Fruit fly (Drosophila melanogaster): ENCODE measurements around the gene lsn.
A peak's percentile ranks its signal among the peaks of the same experiment; 100 is the strongest.

Gene lsn

DNA sequence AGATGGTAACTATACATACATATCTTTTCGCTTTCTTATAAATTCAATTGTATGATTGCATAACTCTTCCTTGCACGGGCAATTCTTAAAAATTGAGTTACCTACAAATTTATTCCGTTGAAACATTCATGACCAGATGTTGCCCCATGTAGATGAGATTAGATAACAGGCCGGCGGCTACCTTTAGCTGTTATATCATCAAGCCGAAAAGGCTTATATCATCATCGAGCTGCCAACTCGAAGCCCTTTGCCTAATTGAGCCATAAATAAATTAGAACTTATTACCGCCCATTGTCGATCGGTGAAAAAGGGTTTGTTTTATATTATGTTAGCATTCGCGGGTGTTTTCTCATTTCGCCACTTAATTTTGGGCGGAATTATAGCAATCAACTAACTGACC, 24.5 kb upstream of the lsn start:
- TF ChIP-seq CG14655 (GFP tag; optimal IDR thresholded peaks at IDR 0.05) (no peak), CG13204 (GFP tag; optimal IDR thresholded peaks at IDR 0.05) (no peak), gl (tag; optimal IDR thresholded peaks at IDR 0.05) (no peak), CG8159 (tag; optimal IDR thresholded peaks at IDR 0.05) (no peak), CG10348 (GFP tag; IDR thresholded peaks at IDR 0.05) (no peak), CG15710 (tag; optimal IDR thresholded peaks at IDR 0.05) (no peak), D1 (tag; optimal IDR thresholded peaks at IDR 0.05) (no peak), CG4496 (GFP tag; IDR thresholded peaks at IDR 0.05) (no peak), CG8301 (tag; optimal IDR thresholded peaks at IDR 0.05) (no peak), EcR (GFP tag; optimal IDR thresholded peaks at IDR 0.05) (no peak), fd96Ca (GFP tag; IDR thresholded peaks at IDR 0.05) (no peak), CG17806 (tag; optimal IDR thresholded peaks at IDR 0.05) (no peak), CG9948 (tag; optimal IDR thresholded peaks at IDR 0.05) (no peak), CG12605 (GFP tag; IDR thresholded peaks at IDR 0.05) (no peak), Ets98B (GFP tag; IDR thresholded peaks at IDR 0.05) (no peak)

DNA sequence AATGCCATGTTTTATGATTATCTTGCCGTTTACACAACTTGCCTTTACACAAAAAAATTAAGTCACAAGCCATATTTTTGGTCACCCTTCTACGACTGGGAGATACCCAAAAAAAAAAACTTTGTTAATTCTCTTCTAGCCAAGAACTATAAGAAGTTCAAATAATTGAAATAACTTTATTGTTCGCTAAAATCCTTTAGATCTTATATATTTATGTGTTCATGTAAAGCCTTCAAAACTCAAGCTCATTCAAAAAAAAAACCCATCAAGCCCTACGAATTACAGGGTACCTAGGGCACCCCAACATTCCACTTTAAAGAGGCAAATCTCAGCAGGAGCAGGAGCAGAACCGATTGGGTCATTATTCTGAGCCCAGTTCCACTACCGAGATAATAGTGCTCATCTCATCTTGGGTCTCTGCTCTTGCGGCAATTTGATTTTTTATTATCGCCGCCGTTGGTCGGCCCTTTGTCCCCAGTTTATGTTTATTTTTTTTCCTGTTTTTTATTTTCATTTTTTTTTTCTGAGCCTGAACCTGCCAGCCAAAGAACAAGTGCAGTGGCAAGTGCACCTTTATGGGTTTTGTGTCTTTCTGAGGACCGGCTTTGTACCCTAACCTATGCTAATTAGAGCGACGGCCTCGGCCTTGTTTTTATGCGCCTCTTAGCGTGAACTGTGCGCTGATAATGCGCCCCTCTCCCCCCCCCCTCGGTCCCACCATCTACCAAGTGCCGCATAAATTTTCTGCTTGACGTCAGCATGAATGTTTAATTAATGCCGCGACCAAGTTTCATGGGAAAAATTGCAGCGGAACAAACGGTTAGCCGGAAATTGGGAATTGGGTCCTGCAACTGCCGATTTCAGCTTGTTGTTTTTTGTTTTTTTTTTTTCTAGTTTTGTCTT, 23.2 kb upstream of the lsn start:
- TF ChIP-seq CG10348 (GFP tag; IDR thresholded peaks at IDR 0.05) (no peak), CG12605 (GFP tag; IDR thresholded peaks at IDR 0.05) (no peak), CG13204 (GFP tag; optimal IDR thresholded peaks at IDR 0.05) (peak; percentile 16), D1 (tag; optimal IDR thresholded peaks at IDR 0.05) (no peak), CG17806 (tag; optimal IDR thresholded peaks at IDR 0.05) (peak; percentile 41), CG15710 (tag; optimal IDR thresholded peaks at IDR 0.05) (peak; percentile 29), CG8301 (tag; optimal IDR thresholded peaks at IDR 0.05) (no peak), EcR (GFP tag; optimal IDR thresholded peaks at IDR 0.05) (peak; percentile 55), CG9948 (tag; optimal IDR thresholded peaks at IDR 0.05) (peak; percentile 42), CG34367 (tag; optimal IDR thresholded peaks at IDR 0.05) (no peak), CG8159 (tag; optimal IDR thresholded peaks at IDR 0.05) (peak; percentile 69), Pif1A (GFP tag; optimal IDR thresholded peaks at IDR 0.05) (no peak)

DNA sequence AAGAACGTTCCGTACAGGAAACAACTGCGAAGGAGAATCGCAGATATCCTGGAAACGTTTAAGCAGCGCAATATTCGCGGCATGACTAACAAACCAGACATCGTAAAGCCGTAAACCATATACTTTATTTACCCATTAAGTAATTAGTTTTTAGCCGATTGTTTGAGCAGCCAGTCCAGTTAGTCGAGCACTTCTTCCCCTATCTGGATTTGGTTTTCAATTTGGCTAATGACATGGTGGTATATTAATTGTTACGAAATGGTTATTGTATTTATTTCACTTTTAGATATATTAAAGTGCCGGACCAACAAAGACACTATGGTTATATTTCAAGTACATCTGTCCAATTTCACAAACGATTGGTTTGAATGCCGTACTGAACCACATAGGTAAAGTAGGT, 21.3 kb upstream of the lsn start, which contains the start of gene Gr93b:
Gene Gr93b (minus strand): TSS at position 101 of the 400 bp plus-strand sequence.
- TF ChIP-seq CG13204 (GFP tag; optimal IDR thresholded peaks at IDR 0.05) (no peak), CG9948 (tag; optimal IDR thresholded peaks at IDR 0.05) (no peak), Pif1A (GFP tag; optimal IDR thresholded peaks at IDR 0.05) (no peak), gl (tag; optimal IDR thresholded peaks at IDR 0.05) (no peak)

DNA sequence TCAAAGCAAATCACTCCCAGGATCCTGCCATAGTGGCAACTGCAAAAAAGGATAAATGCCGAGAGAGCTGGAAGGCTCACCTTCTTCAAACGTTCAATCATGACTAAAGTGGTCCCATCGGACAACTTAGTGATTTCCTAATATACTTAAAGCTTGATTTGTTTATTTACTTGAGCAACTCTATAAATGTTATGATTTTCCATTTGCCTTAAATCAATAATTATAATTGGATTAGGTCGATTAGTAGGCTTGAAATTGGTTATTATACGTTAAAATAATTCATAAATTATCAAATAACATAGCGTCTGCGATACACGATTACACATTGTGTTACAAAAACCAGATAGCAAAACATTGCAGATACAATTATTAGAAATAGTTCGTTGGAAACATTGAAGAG, 19.8 kb upstream of the lsn start, which contains the start of gene Gr93c:
Gene Gr93c (minus strand): TSS at position 101 of the 400 bp plus-strand sequence.
- no peak for TF ChIP-seq CG4496 (GFP tag; IDR thresholded peaks at IDR 0.05)

DNA sequence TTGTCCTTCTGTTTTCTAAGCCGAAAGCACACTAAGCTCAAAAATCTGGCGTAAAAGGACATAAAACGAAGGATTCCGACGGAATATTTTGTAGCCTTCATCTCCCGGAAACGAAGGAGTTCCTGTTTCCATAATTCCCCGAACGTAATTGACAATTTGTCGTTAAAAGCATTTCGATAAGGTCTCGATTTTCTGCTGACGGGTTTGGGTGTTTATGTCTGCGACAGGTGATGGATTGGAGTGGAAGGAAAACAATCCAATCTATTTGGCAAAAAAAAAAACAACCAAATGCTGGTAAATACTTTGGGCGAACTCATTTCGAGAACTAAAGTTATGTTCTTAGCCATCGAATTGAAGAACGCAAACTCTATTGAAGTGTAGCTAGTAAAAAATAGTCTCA, 18.4 kb upstream of the lsn start, which contains the start of gene Gr93d:
Gene Gr93d (minus strand): TSS at position 101 of the 400 bp plus-strand sequence.
- TF ChIP-seq CG34367 (tag; optimal IDR thresholded peaks at IDR 0.05) (no peak), Pif1A (GFP tag; optimal IDR thresholded peaks at IDR 0.05) (no peak), CG32121 (GFP tag; IDR thresholded peaks at IDR 0.05) (no peak), gl (tag; optimal IDR thresholded peaks at IDR 0.05) (no peak), EcR (GFP tag; optimal IDR thresholded peaks at IDR 0.05) (no peak), CG14655 (GFP tag; optimal IDR thresholded peaks at IDR 0.05) (no peak), CG10348 (GFP tag; IDR thresholded peaks at IDR 0.05) (no peak), CG4496 (GFP tag; IDR thresholded peaks at IDR 0.05) (no peak), D1 (tag; optimal IDR thresholded peaks at IDR 0.05) (no peak), CG15710 (tag; optimal IDR thresholded peaks at IDR 0.05) (no peak), Ets98B (GFP tag; IDR thresholded peaks at IDR 0.05) (no peak), Pif1B (GFP tag; optimal IDR thresholded peaks at IDR 0.05) (no peak), CG8301 (tag; optimal IDR thresholded peaks at IDR 0.05) (no peak), Snoo (tag; optimal IDR thresholded peaks at IDR 0.05) (no peak)

DNA sequence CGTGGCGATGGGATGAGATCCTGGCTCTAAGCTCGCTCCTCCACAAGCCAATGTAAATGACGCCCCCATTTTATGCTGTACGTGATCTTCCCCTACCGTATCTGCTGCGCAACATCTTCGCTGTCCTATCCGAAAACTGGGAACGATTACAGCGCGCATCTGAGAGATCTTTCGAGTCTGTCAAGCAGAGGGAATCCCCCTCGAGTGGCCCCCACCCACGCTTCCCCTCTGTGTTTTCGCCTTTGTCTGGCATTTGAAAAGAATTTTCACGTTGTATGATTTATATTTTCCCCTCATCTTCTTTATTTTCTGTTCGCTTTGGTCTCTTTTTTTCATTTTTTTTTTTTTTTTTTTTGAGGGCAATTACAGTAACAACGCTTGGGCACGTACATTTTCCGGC, 17.5 kb upstream of the lsn start:
- TF ChIP-seq gl (tag; optimal IDR thresholded peaks at IDR 0.05) (no peak), CG9948 (tag; optimal IDR thresholded peaks at IDR 0.05) (no peak), Ets98B (GFP tag; IDR thresholded peaks at IDR 0.05) (0 out of 2 replicates have a peak, but pooled peaks have one; percentile 10), CG4496 (GFP tag; IDR thresholded peaks at IDR 0.05) (peak; percentile 65; the same call in 2 of the 3 replicates)

DNA sequence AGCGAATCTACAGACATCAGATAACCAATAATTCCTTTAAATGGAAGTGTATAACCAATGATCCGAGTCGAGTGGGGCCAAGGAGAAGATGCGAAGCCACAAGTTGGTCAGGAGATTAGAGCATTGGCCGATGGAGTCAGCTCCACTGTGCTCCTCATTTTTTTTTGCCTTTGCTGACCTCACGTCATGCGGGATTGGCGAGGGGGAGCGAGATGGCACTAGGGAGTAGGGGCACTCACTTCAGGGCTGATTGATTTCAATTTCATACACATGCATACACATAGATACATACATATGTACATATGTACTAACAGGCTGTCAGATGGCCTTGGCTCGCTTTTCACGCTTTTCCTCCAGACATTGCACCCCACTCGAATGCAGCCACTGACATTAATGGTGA, 16.7 kb upstream of the lsn start:
- TF ChIP-seq CG13204 (GFP tag; optimal IDR thresholded peaks at IDR 0.05) (no peak), CG8301 (tag; optimal IDR thresholded peaks at IDR 0.05) (no peak), CG15710 (tag; optimal IDR thresholded peaks at IDR 0.05) (no peak), D1 (tag; optimal IDR thresholded peaks at IDR 0.05) (no peak), EcR (GFP tag; optimal IDR thresholded peaks at IDR 0.05) (peak; percentile 53), CG17806 (tag; optimal IDR thresholded peaks at IDR 0.05) (no peak), rn (GFP tag; IDR thresholded peaks at IDR 0.05) (no peak), CG10348 (GFP tag; IDR thresholded peaks at IDR 0.05) (no peak), fd96Ca (GFP tag; IDR thresholded peaks at IDR 0.05) (peak; percentile 36; the same call in 1 of the 3 replicates), Ets98B (GFP tag; IDR thresholded peaks at IDR 0.05) (no peak), CG9948 (tag; optimal IDR thresholded peaks at IDR 0.05) (no peak), CG4496 (GFP tag; IDR thresholded peaks at IDR 0.05) (peak; percentile 27; the same call in 1 of the 3 replicates), CG34367 (tag; optimal IDR thresholded peaks at IDR 0.05) (no peak), CG8159 (tag; optimal IDR thresholded peaks at IDR 0.05) (no peak), Pif1A (GFP tag; optimal IDR thresholded peaks at IDR 0.05) (no peak), gl (tag; optimal IDR thresholded peaks at IDR 0.05) (no peak), Snoo (tag; optimal IDR thresholded peaks at IDR 0.05) (no peak), CG14655 (GFP tag; optimal IDR thresholded peaks at IDR 0.05) (no peak), CG12605 (GFP tag; IDR thresholded peaks at IDR 0.05) (no peak), CG32121 (GFP tag; IDR thresholded peaks at IDR 0.05) (peak; percentile 28; the same call in 1 of the 2 replicates), Pif1B (GFP tag; optimal IDR thresholded peaks at IDR 0.05) (no peak)
